Fruit fly (Drosophila melanogaster) whole organism, embryonic: ENCODE data around the gene CG5050.

Experiments used
- ATbp ChIP-seq: fragments of 200-800 bp; sonication (Bioruptor generic); optimal IDR thresholded peaks from 2 replicates; lab custom pipeline; 2017; ENCODE audit warnings: missing biosample characterization, mild to moderate bottlenecking, missing genetic modification characterization, missing genetic modification reagents
- CG10209 ChIP-seq: fragments of 200-800 bp; sonication (Bioruptor generic); optimal IDR thresholded peaks from 3 replicates; lab custom pipeline; 2017; ENCODE audit warnings: missing biosample characterization, mild to moderate bottlenecking, missing genetic modification characterization, missing genetic modification reagents
- CG10431 ChIP-seq: fragments of 200-800 bp; sonication (Bioruptor generic); optimal IDR thresholded peaks from 3 replicates; lab custom pipeline; 2018; ENCODE audit warnings: missing biosample characterization, mild to moderate bottlenecking, missing genetic modification characterization
- CG11093 ChIP-seq: fragments of 200-800 bp; sonication (Bioruptor generic); IDR thresholded peaks from 3 replicates; pipeline ENCODE4 v1.3.6; 2022; ENCODE audit warnings: missing biosample characterization, missing genetic modification characterization
- CG11398 ChIP-seq: fragments of 200-800 bp; sonication (Bioruptor generic); optimal IDR thresholded peaks from 2 replicates; lab custom pipeline; 2016; ENCODE audit warnings: missing biosample characterization, missing genetic modification characterization
- CG11504 ChIP-seq: fragments of 200-800 bp; sonication (Bioruptor generic); optimal IDR thresholded peaks from 3 replicates; lab custom pipeline; 2019; ENCODE audit warnings: missing biosample characterization, mild to moderate bottlenecking, missing genetic modification characterization, moderate library complexity
- CG12219 ChIP-seq: fragments of 200-800 bp; sonication (Bioruptor generic); optimal IDR thresholded peaks from 3 replicates; lab custom pipeline; 2018; ENCODE audit warnings: missing biosample characterization, mild to moderate bottlenecking, missing genetic modification characterization
- CG1233 ChIP-seq: fragments of 200-800 bp; sonication (Bioruptor generic); optimal IDR thresholded peaks from 4 replicates; lab custom pipeline; 2018; ENCODE audit warnings: missing biosample characterization, mild to moderate bottlenecking, missing genetic modification characterization
- CG14441 ChIP-seq: fragments of 200-800 bp; sonication (Bioruptor generic); IDR thresholded peaks from 2 replicates; pipeline ENCODE4 v1.3.6; 2022; ENCODE audit warnings: missing biosample characterization, missing genetic modification characterization
- CG14667 ChIP-seq: fragments of 200-800 bp; sonication (Bioruptor generic); IDR thresholded peaks from 2 replicates; pipeline ENCODE4 v1.3.6; 2022; ENCODE audit warnings: missing biosample characterization, missing genetic modification characterization
- CG1602 ChIP-seq: fragments of 200-800 bp; sonication (Bioruptor generic); optimal IDR thresholded peaks from 3 replicates; lab custom pipeline; 2016; ENCODE audit warnings: missing biosample characterization, missing genetic modification characterization
- CG18619 ChIP-seq: fragments of 200-800 bp; sonication (Bioruptor generic); optimal IDR thresholded peaks from 3 replicates; lab custom pipeline; 2017; ENCODE audit warnings: missing biosample characterization, mild to moderate bottlenecking, missing genetic modification characterization
- CG2202 ChIP-seq: fragments of 200-800 bp; sonication (Bioruptor generic); optimal IDR thresholded peaks from 2 replicates; lab custom pipeline; 2018; ENCODE audit warnings: missing biosample characterization, mild to moderate bottlenecking, missing genetic modification characterization
- CG31224 ChIP-seq: fragments of 200-800 bp; sonication (Bioruptor generic); IDR thresholded peaks from 2 replicates; pipeline ENCODE4 v1.3.6; 2022; ENCODE audit warnings: missing biosample characterization, missing genetic modification characterization
- CG33213 ChIP-seq: fragments of 200-800 bp; sonication (Bioruptor generic); optimal IDR thresholded peaks from 3 replicates; lab custom pipeline; 2016; ENCODE audit warnings: missing biosample characterization, missing genetic modification characterization
- CG3407 ChIP-seq: fragments of 200-800 bp; sonication (Bioruptor generic); optimal IDR thresholded peaks from 2 replicates; lab custom pipeline; 2018; ENCODE audit warnings: missing biosample characterization, mild to moderate bottlenecking, missing genetic modification characterization
- CG3995 ChIP-seq: fragments of 200-800 bp; sonication (Bioruptor generic); optimal IDR thresholded peaks from 3 replicates; lab custom pipeline; 2016; ENCODE audit warnings: missing biosample characterization, missing genetic modification characterization
- CG6272 ChIP-seq: fragments of 200-800 bp; sonication (Bioruptor generic); IDR thresholded peaks from 2 replicates; pipeline ENCODE4 v1.3.6; 2022; ENCODE audit warnings: missing biosample characterization, missing genetic modification characterization
- CG6654 ChIP-seq: fragments of 200-800 bp; sonication (Bioruptor generic); optimal IDR thresholded peaks from 2 replicates; lab custom pipeline; 2017; ENCODE audit warnings: missing biosample characterization, mild to moderate bottlenecking, missing genetic modification characterization
- CTCF ChIP-seq: fragments of 200-800 bp; sonication (Bioruptor generic); optimal IDR thresholded peaks from 2 replicates; lab custom pipeline; 2017; ENCODE audit warnings: missing biosample characterization, mild to moderate bottlenecking, missing genetic modification characterization, moderate library complexity
- Camta ChIP-seq: fragments of 200-800 bp; sonication (Bioruptor generic); optimal IDR thresholded peaks from 2 replicates; lab custom pipeline; 2016; ENCODE audit warnings: missing biosample characterization, missing genetic modification characterization
- Chrac-16 ChIP-seq: fragments of 200-800 bp; sonication (Bioruptor generic); optimal IDR thresholded peaks from 3 replicates; lab custom pipeline; 2016; ENCODE audit warnings: missing biosample characterization, missing genetic modification characterization
- D ChIP-seq, 2 experiments: fragments of 200-800 bp in 1 of 2; fragments of >200 bp in 1 of 2; sonication (Bioruptor generic) in 1 of 2; optimal IDR thresholded peaks; 2 replicates in 1 of 2; 3 replicates in 1 of 2; lab custom pipeline; 2017; ENCODE audit warnings: mild to moderate bottlenecking in 1 of 2, missing biosample characterization in 1 of 2, missing genetic modification characterization in 1 of 2, missing genetic modification reagents in 1 of 2
- Dad ChIP-seq: fragments of 200-800 bp; sonication (Bioruptor generic); optimal IDR thresholded peaks from 3 replicates; lab custom pipeline; 2016; ENCODE audit warnings: missing biosample characterization, missing genetic modification characterization
- Drgx ChIP-seq: fragments of 200-800 bp; sonication (Bioruptor generic); IDR thresholded peaks from 2 replicates; pipeline ENCODE4 v1.3.6; 2022; ENCODE audit warnings: missing biosample characterization, missing genetic modification characterization
- Hey ChIP-seq: fragments of 200-800 bp; sonication (Bioruptor generic); optimal IDR thresholded peaks from 3 replicates; lab custom pipeline; 2018; ENCODE audit warnings: missing biosample characterization, mild to moderate bottlenecking, missing genetic modification characterization
- HmgZ ChIP-seq: fragments of 200-800 bp; sonication (Bioruptor generic); optimal IDR thresholded peaks from 2 replicates; lab custom pipeline; 2018; ENCODE audit warnings: missing biosample characterization, mild to moderate bottlenecking, missing genetic modification characterization
- Kr ChIP-seq: fragments of 200-800 bp; sonication (Bioruptor generic); optimal IDR thresholded peaks from 2 replicates; lab custom pipeline; 2017; ENCODE audit warnings: missing biosample characterization, mild to moderate bottlenecking, missing genetic modification characterization
- Neu2 ChIP-seq: fragments of 200-800 bp; sonication (Bioruptor generic); optimal IDR thresholded peaks from 3 replicates; lab custom pipeline; 2016; ENCODE audit warnings: missing biosample characterization, missing genetic modification characterization, borderline replicate concordance
- Sin3A ChIP-seq: fragments of >200 bp; optimal IDR thresholded peaks from 2 replicates; lab custom pipeline; 2018
- az2 ChIP-seq: fragments of 200-800 bp; sonication (Bioruptor generic); optimal IDR thresholded peaks from 3 replicates; lab custom pipeline; 2016; ENCODE audit warnings: missing biosample characterization, missing genetic modification characterization
- cato ChIP-seq: fragments of 200-800 bp; sonication (Bioruptor generic); optimal IDR thresholded peaks from 2 replicates; lab custom pipeline; 2016; ENCODE audit warnings: missing biosample characterization, missing genetic modification characterization, borderline replicate concordance
- ci ChIP-seq: fragments of 200-800 bp; sonication (Bioruptor generic); IDR thresholded peaks from 3 replicates; pipeline ENCODE4 v1.3.6; 2022; ENCODE audit warnings: missing biosample characterization, missing genetic modification characterization
- corto ChIP-seq: fragments of 200-800 bp; sonication (Bioruptor generic); optimal IDR thresholded peaks from 2 replicates; lab custom pipeline; 2016; ENCODE audit warnings: missing biosample characterization, mild to moderate bottlenecking, missing genetic modification characterization, moderate library complexity
- cwo ChIP-seq: fragments of 200-800 bp; sonication (Bioruptor generic); optimal IDR thresholded peaks from 3 replicates; lab custom pipeline; 2017; ENCODE audit warnings: missing biosample characterization, missing genetic modification characterization, mild to moderate bottlenecking, moderate library complexity, missing genetic modification reagents
- dati ChIP-seq: fragments of 200-800 bp; sonication (Bioruptor generic); IDR thresholded peaks from 2 replicates; pipeline ENCODE4 v1.3.6; 2022; ENCODE audit warnings: missing biosample characterization, missing genetic modification characterization
- dmrt11E ChIP-seq: fragments of 200-800 bp; sonication (Bioruptor generic); optimal IDR thresholded peaks from 3 replicates; lab custom pipeline; 2018; ENCODE audit warnings: missing biosample characterization, mild to moderate bottlenecking, missing genetic modification characterization, moderate library complexity
- dpn ChIP-seq, 2 experiments: fragments of 200-800 bp; sonication (Bioruptor generic); optimal IDR thresholded peaks; 3 replicates each; lab custom pipeline; 2016; ENCODE audit warnings: missing biosample characterization in 2 of 2, missing genetic modification characterization in 2 of 2
- dysf ChIP-seq: fragments of 200-800 bp; sonication (Bioruptor generic); IDR thresholded peaks from 3 replicates; pipeline ENCODE4 v1.3.6; 2022; ENCODE audit warnings: missing biosample characterization, missing genetic modification characterization
- ewg ChIP-seq: fragments of 200-800 bp; sonication (Bioruptor generic); optimal IDR thresholded peaks from 3 replicates; lab custom pipeline; 2017; ENCODE audit warnings: mild to moderate bottlenecking, missing biosample characterization, missing genetic modification reagents, missing genetic modification characterization
- fd3F ChIP-seq: fragments of 200-800 bp; sonication (Bioruptor generic); optimal IDR thresholded peaks from 2 replicates; lab custom pipeline; 2018; ENCODE audit warnings: missing biosample characterization, mild to moderate bottlenecking, missing genetic modification characterization, moderate library complexity
- hth ChIP-seq: fragments of >200 bp; optimal IDR thresholded peaks from 2 replicates; lab custom pipeline; 2017; ENCODE audit warnings: inconsistent platforms
- inv ChIP-seq: fragments of 200-800 bp; sonication (Bioruptor generic); IDR thresholded peaks from 2 replicates; pipeline ENCODE4 v1.3.6; 2022; ENCODE audit warnings: missing biosample characterization, missing genetic modification characterization; ENCODE audit not compliant: partially characterized antibody
- jumu ChIP-seq: fragments of 200-800 bp; sonication (Bioruptor generic); optimal IDR thresholded peaks from 3 replicates; lab custom pipeline; 2016; ENCODE audit warnings: missing biosample characterization, missing genetic modification characterization
- lmd ChIP-seq: fragments of 200-800 bp; sonication (Bioruptor generic); IDR thresholded peaks from 2 replicates; pipeline ENCODE4 v1.3.6; 2022; ENCODE audit warnings: missing biosample characterization, missing genetic modification characterization
- sim ChIP-seq: fragments of 200-800 bp; sonication (Bioruptor generic); IDR thresholded peaks from 2 replicates; pipeline ENCODE4 v1.3.6; 2022; ENCODE audit warnings: missing biosample characterization, missing genetic modification characterization
- sisA ChIP-seq: fragments of 200-800 bp; sonication (Bioruptor generic); IDR thresholded peaks from 2 replicates; pipeline ENCODE4 v1.3.6; 2022; ENCODE audit warnings: missing biosample characterization, missing genetic modification characterization
- sob ChIP-seq: fragments of 200-800 bp; sonication (Bioruptor generic); IDR thresholded peaks from 2 replicates; pipeline ENCODE4 v1.3.6; 2022; ENCODE audit warnings: missing biosample characterization, missing genetic modification characterization
- tap ChIP-seq: fragments of 200-800 bp; optimal IDR thresholded peaks from 3 replicates; lab custom pipeline; 2019; ENCODE audit warnings: missing biosample characterization, mild to moderate bottlenecking, missing genetic modification characterization, moderate library complexity
- tio ChIP-seq: fragments of 200-800 bp; sonication (Bioruptor generic); optimal IDR thresholded peaks from 2 replicates; lab custom pipeline; 2017; ENCODE audit warnings: missing biosample characterization, missing genetic modification characterization, inconsistent platforms
- tx ChIP-seq: fragments of 200-800 bp; sonication (Bioruptor generic); optimal IDR thresholded peaks from 2 replicates; lab custom pipeline; 2016; ENCODE audit warnings: missing biosample characterization, missing genetic modification characterization
- zf30C ChIP-seq: fragments of 200-800 bp; sonication (Bioruptor generic); optimal IDR thresholded peaks from 3 replicates; lab custom pipeline; 2018; ENCODE audit warnings: missing biosample characterization, mild to moderate bottlenecking, missing genetic modification characterization

The CG5050 gene

DNA sequence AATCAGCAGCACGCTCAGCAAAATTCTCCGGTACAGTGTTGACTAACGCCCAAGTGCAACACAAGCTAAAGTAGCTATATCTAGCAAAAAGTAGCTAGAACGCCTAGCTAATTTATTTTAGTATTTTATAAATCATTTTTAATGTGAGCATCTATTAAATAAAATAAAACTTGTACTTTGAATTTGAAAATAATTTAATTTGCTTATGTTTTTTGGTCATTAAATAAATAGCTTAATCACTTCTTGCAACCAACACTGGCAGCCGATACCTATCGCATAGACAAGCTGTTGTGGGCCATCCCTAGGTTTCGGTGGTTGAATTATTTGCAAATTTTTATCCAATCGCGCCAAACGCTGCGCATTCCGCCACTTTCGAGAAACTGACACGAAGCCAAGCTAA is 42.4 kb upstream of the CG5050 start, which contains the start of the genes Polr2J and CG15141 (continued):
- TF ChIP-seq CG14441 (peak; percentile 87), CG6272 (GFP tag; lab: Robert Waterston, UW) (peak; percentile 93), CG11398 (GFP tag; lab: Kevin White, UChicago) (peak; percentile 25), CG1233 (GFP tag; lab: Kevin White, UChicago) (peak; percentile 80), HmgZ (tag; lab: Kevin White, UChicago) (peak; percentile 89), Kr (no peak), sim (GFP tag; lab: Robert Waterston, UW) (no peak), dpn (GFP tag; optimal IDR thresholded peaks at IDR 0.05; lab: Kevin White, UChicago) (peak; percentile 69 to 86), tio (GFP tag; lab: Kevin White, UChicago) (peak; percentile 65), D (optimal IDR thresholded peaks at IDR 0.05; lab: Kevin White, UChicago) (no peak), D (GFP tag; optimal IDR thresholded peaks at IDR 0.05; lab: Kevin White, UChicago) (peak; percentile 71), CG18619 (GFP tag; lab: Kevin White, UChicago) (peak; percentile 77), jumu (GFP tag; lab: Kevin White, UChicago) (peak; percentile 73), Dad (peak; percentile 87), CG6654 (peak; percentile 58), tap (tag; lab: Kevin White, UChicago) (no peak), CG1602 (GFP tag; lab: Kevin White, UChicago) (peak; percentile 87), CG14667 (GFP tag; lab: Robert Waterston, UW) (peak; percentile 80), CTCF (no peak), inv (GFP tag; lab: Robert Waterston, UW) (peak; percentile 82), sob (peak; percentile 93), fd3F (GFP tag; lab: Kevin White, UChicago) (peak; percentile 84), CG3407 (peak; percentile 68), CG2202 (tag; lab: Kevin White, UChicago) (peak; percentile 65), ATbp (GFP tag; lab: Kevin White, UChicago) (peak; percentile 48), ewg (GFP tag; lab: Kevin White, UChicago) (peak; percentile 82), hth (lab: Kevin White, UChicago) (no peak), CG10209 (peak; percentile 87), cato (GFP tag; lab: Kevin White, UChicago) (peak; percentile 84), cwo (GFP tag; lab: Kevin White, UChicago) (peak; percentile 53), az2 (GFP tag; lab: Kevin White, UChicago) (peak; percentile 79), lmd (GFP tag; lab: Robert Waterston, UW) (peak; percentile 84), CG11504 (tag; lab: Kevin White, UChicago) (no peak), tx (peak; percentile 50), Neu2 (GFP tag; lab: Kevin White, UChicago) (no peak), ci (GFP tag; lab: Robert Waterston, UW) (peak; percentile 68; the same call in 2 of the 3 replicates), dysf (GFP tag; lab: Robert Waterston, UW) (peak; percentile 90), dati (GFP tag; lab: Robert Waterston, UW) (no peak), CG11093 (GFP tag; lab: Robert Waterston, UW) (peak; percentile 72; the same call in 2 of the 3 replicates), sisA (peak; percentile 90), CG3995 (GFP tag; lab: Kevin White, UChicago) (peak; percentile 56), corto (GFP tag; lab: Kevin White, UChicago) (peak; percentile 25), Camta (GFP tag; lab: Kevin White, UChicago) (peak; percentile 59), CG31224 (GFP tag; lab: Robert Waterston, UW) (peak; percentile 73), CG10431 (GFP tag; lab: Kevin White, UChicago) (no peak), dmrt11E (tag; lab: Kevin White, UChicago) (peak; percentile 86), Drgx (GFP tag; lab: Robert Waterston, UW) (peak; percentile 60), Sin3A (lab: Kevin White, UChicago) (peak; percentile 94), CG33213 (GFP tag; lab: Kevin White, UChicago) (peak; percentile 52), Chrac-16 (GFP tag; lab: Kevin White, UChicago) (peak; percentile 90), CG12219 (GFP tag; lab: Kevin White, UChicago) (peak; percentile 8), Hey (no peak), zf30C (no peak)
